Worm (Caenorhabditis elegans) whole organism, L4 larva: ENCODE data around the gene lin-31.

ENCODE experiments used
- F26F4.8 ChIP-seq: fragments of 200-800 bp; sonication (Bioruptor generic); conservative IDR thresholded peaks from 2 replicates; pipeline ENCODE4 v1.3.6; 2022; ENCODE audit warnings: missing genetic modification characterization, missing compliant biosample characterization
- F49E8.2 ChIP-seq: sonication (generic microtip); optimal IDR thresholded peaks from 2 replicates; lab custom pipeline; 2016; ENCODE audit warnings: missing compliant biosample characterization, mild to moderate bottlenecking, missing genetic modification characterization, borderline replicate concordance
- T26A8.4 ChIP-seq: fragments of 200-800 bp; sonication (Bioruptor generic); IDR thresholded peaks from 2 replicates; pipeline ENCODE4 v1.3.6; 2022; ENCODE audit warnings: missing genetic modification characterization, missing compliant biosample characterization
- Y5F2A.4 ChIP-seq: fragments of 200-800 bp; sonication (Bioruptor generic); optimal IDR thresholded peaks from 2 replicates; lab custom pipeline; 2018; ENCODE audit warnings: mild to moderate bottlenecking, missing genetic modification characterization, missing compliant biosample characterization
- Y75B8A.6 ChIP-seq: fragments of 200-800 bp; sonication (Bioruptor generic); IDR thresholded peaks from 2 replicates; pipeline ENCODE4 v1.3.6; 2022; ENCODE audit warnings: missing genetic modification reagents, missing genetic modification characterization, missing compliant biosample characterization
- ZK337.2 ChIP-seq: fragments of 200-800 bp; sonication (Bioruptor generic); IDR thresholded peaks from 2 replicates; pipeline ENCODE4 v1.3.6; 2022; ENCODE audit warnings: missing genetic modification reagents, missing genetic modification characterization, missing compliant biosample characterization
- ZK546.5 ChIP-seq, 2 experiments: sonication (generic microtip); optimal IDR thresholded peaks; 2 replicates each; lab custom pipeline; 2017; ENCODE audit warnings: missing biosample characterization in 2 of 2, missing genetic modification characterization in 2 of 2
- ceh-20 ChIP-seq: fragments of 200-800 bp; sonication (Bioruptor generic); IDR thresholded peaks from 2 replicates; pipeline ENCODE4 v1.3.6; 2022; ENCODE audit warnings: missing genetic modification reagents, missing genetic modification characterization, missing compliant biosample characterization
- ceh-28 ChIP-seq: fragments of 150-350 bp; optimal IDR thresholded peaks from 2 replicates; lab custom pipeline; 2014; ENCODE audit warnings: missing biosample characterization, missing genetic modification reagents, missing genetic modification characterization
- ceh-62 ChIP-seq: sonication (generic microtip); optimal IDR thresholded peaks from 2 replicates; lab custom pipeline; 2017; ENCODE audit warnings: missing biosample characterization, missing genetic modification characterization
- ceh-82 ChIP-seq: sonication (generic microtip); optimal IDR thresholded peaks from 2 replicates; lab custom pipeline; 2017; ENCODE audit warnings: missing biosample characterization, missing genetic modification characterization
- daf-16 ChIP-seq, 3 experiments: sonication (generic microtip); optimal IDR thresholded peaks; 2 replicates each; lab custom pipeline; 2016 to 2017; ENCODE audit warnings: missing genetic modification characterization in 3 of 3, missing genetic modification reagents in 3 of 3, mild to moderate bottlenecking in 2 of 3, missing compliant biosample characterization in 2 of 3, missing biosample characterization in 1 of 3, moderate library complexity in 1 of 3
- daf-19 ChIP-seq: fragments of 200-800 bp; sonication (Bioruptor generic); conservative IDR thresholded peaks from 2 replicates; pipeline ENCODE4 v1.3.6; 2022; ENCODE audit warnings: missing genetic modification characterization, missing compliant biosample characterization
- daf-8 ChIP-seq: fragments of 200-800 bp; sonication (Bioruptor generic); IDR thresholded peaks from 2 replicates; pipeline ENCODE4 v1.3.6; 2022; ENCODE audit warnings: missing genetic modification characterization, missing compliant biosample characterization
- dmd-6 ChIP-seq: fragments of 200-800 bp; sonication (Bioruptor generic); IDR thresholded peaks from 2 replicates; pipeline ENCODE4 v1.3.6; 2022; ENCODE audit warnings: missing genetic modification reagents, missing genetic modification characterization, missing compliant biosample characterization
- dmd-8 ChIP-seq: fragments of 200-800 bp; sonication (Bioruptor generic); IDR thresholded peaks from 2 replicates; pipeline ENCODE4 v1.3.6; 2022; ENCODE audit warnings: missing genetic modification characterization, missing compliant biosample characterization
- duxl-1 ChIP-seq: sonication (generic microtip); optimal IDR thresholded peaks from 2 replicates; lab custom pipeline; 2016; ENCODE audit warnings: mild to moderate bottlenecking, missing genetic modification characterization, moderate library complexity, missing compliant biosample characterization; ENCODE audit not compliant: poor library complexity
- dve-1 ChIP-seq: sonication (generic microtip); optimal IDR thresholded peaks from 2 replicates; lab custom pipeline; 2017; ENCODE audit warnings: antibody characterized with exemption, mild to moderate bottlenecking, missing genetic modification characterization, missing compliant biosample characterization; ENCODE audit not compliant: insufficient read depth
- hlh-11 ChIP-seq: fragments of 200-800 bp; sonication (Bioruptor generic); optimal IDR thresholded peaks from 2 replicates; lab custom pipeline; 2018; ENCODE audit warnings: mild to moderate bottlenecking, missing genetic modification characterization, missing compliant biosample characterization
- hlh-30 ChIP-seq: sonication (generic microtip); optimal IDR thresholded peaks from 2 replicates; lab custom pipeline; 2017; ENCODE audit warnings: antibody characterized with exemption, mild to moderate bottlenecking, missing genetic modification characterization, missing compliant biosample characterization; ENCODE audit not compliant: insufficient read depth
- hmg-1.1 ChIP-seq: fragments of 200-800 bp; sonication (Bioruptor generic); IDR thresholded peaks from 2 replicates; pipeline ENCODE4 v1.3.6; 2022; ENCODE audit warnings: missing genetic modification reagents, missing genetic modification characterization, missing compliant biosample characterization
- jun-1 ChIP-seq: fragments of 150-350 bp; optimal IDR thresholded peaks from 2 replicates; lab custom pipeline; 2014; ENCODE audit warnings: missing biosample characterization, missing genetic modification reagents, missing genetic modification characterization
- lin-29 ChIP-seq: fragments of 200-800 bp; sonication (Bioruptor generic); IDR thresholded peaks from 2 replicates; pipeline ENCODE4 v1.3.6; 2022; ENCODE audit warnings: missing genetic modification reagents, missing genetic modification characterization, missing compliant biosample characterization
- lin-39 ChIP-seq: fragments of 150-350 bp; optimal IDR thresholded peaks from 2 replicates; lab custom pipeline; 2014; ENCODE audit warnings: missing biosample characterization, missing genetic modification reagents, missing genetic modification characterization
- lir-3 ChIP-seq: sonication (generic microtip); optimal IDR thresholded peaks from 2 replicates; lab custom pipeline; 2016; ENCODE audit warnings: mild to moderate bottlenecking, missing genetic modification characterization, missing compliant biosample characterization
- lsy-2 ChIP-seq, 2 experiments: fragments of 150-350 bp in 1 of 2; sonication (generic microtip) in 1 of 2; optimal IDR thresholded peaks; 2 replicates each; lab custom pipeline; 2014 to 2017; ENCODE audit warnings: missing biosample characterization in 2 of 2, missing genetic modification characterization in 2 of 2
- madf-5 ChIP-seq, 2 experiments: fragments of 200-800 bp; sonication (Bioruptor generic); IDR thresholded peaks; 2 replicates each; pipeline ENCODE4 v1.3.6; 2022; ENCODE audit warnings: missing compliant biosample characterization in 2 of 2, missing genetic modification characterization in 2 of 2
- madf-9 ChIP-seq: fragments of 200-800 bp; sonication (Bioruptor generic); conservative IDR thresholded peaks from 2 replicates; pipeline ENCODE4 v1.3.6; 2022; ENCODE audit warnings: missing genetic modification reagents, missing genetic modification characterization, missing compliant biosample characterization
- mep-1 ChIP-seq: fragments of 150-350 bp; sonication (generic microtip); optimal IDR thresholded peaks from 3 replicates; lab custom pipeline; 2014; ENCODE audit warnings: missing biosample characterization, missing genetic modification characterization
- mxl-2 ChIP-seq: fragments of 200-800 bp; sonication (Bioruptor generic); conservative IDR thresholded peaks from 2 replicates; pipeline ENCODE4 v1.3.6; 2022; ENCODE audit warnings: missing genetic modification reagents, missing genetic modification characterization, missing compliant biosample characterization
- mxl-3 ChIP-seq: fragments of 200-800 bp; sonication (Bioruptor generic); optimal IDR thresholded peaks from 2 replicates; lab custom pipeline; 2018; ENCODE audit warnings: mild to moderate bottlenecking, missing genetic modification characterization, missing compliant biosample characterization
- nhr-102 ChIP-seq: sonication (generic microtip); optimal IDR thresholded peaks from 2 replicates; lab custom pipeline; 2016; ENCODE audit warnings: mild to moderate bottlenecking, missing genetic modification characterization, moderate library complexity, missing compliant biosample characterization
- nhr-11 ChIP-seq: fragments of 150-350 bp; optimal IDR thresholded peaks from 2 replicates; lab custom pipeline; 2014; ENCODE audit warnings: missing biosample characterization, missing genetic modification characterization
- nhr-28 ChIP-seq: fragments of 150-350 bp; optimal IDR thresholded peaks from 2 replicates; lab custom pipeline; 2014; ENCODE audit warnings: missing biosample characterization, missing genetic modification characterization
- nhr-6 ChIP-seq: fragments of 150-350 bp; optimal IDR thresholded peaks from 2 replicates; lab custom pipeline; 2014; ENCODE audit warnings: missing biosample characterization, missing genetic modification characterization
- nhr-77 ChIP-seq: fragments of 150-350 bp; optimal IDR thresholded peaks from 2 replicates; lab custom pipeline; 2014; ENCODE audit warnings: missing biosample characterization, missing genetic modification characterization
- php-3 ChIP-seq: fragments of 200-800 bp; sonication (Bioruptor generic); IDR thresholded peaks from 2 replicates; pipeline ENCODE4 v1.3.6; 2022; ENCODE audit warnings: missing genetic modification reagents, missing genetic modification characterization, missing compliant biosample characterization
- pqm-1 ChIP-seq: sonication (generic microtip); optimal IDR thresholded peaks from 2 replicates; lab custom pipeline; 2017; ENCODE audit warnings: missing biosample characterization, missing genetic modification characterization
- rbr-2 ChIP-seq: sonication (generic microtip); optimal IDR thresholded peaks from 2 replicates; lab custom pipeline; 2016; ENCODE audit warnings: missing genotype, missing genetic modification characterization, missing compliant biosample characterization
- set-16 ChIP-seq: fragments of 200-800 bp; sonication (Bioruptor generic); IDR thresholded peaks from 2 replicates; pipeline ENCODE4 v1.3.6; 2022; ENCODE audit warnings: missing genetic modification reagents, missing genetic modification characterization, missing compliant biosample characterization
- skn-1 ChIP-seq: fragments of 150-350 bp; optimal IDR thresholded peaks from 2 replicates; lab custom pipeline; 2014; ENCODE audit warnings: missing biosample characterization, missing genetic modification characterization
- snpc-1.2 ChIP-seq: fragments of 200-800 bp; sonication (Bioruptor generic); IDR thresholded peaks from 2 replicates; pipeline ENCODE4 v1.3.6; 2022; ENCODE audit warnings: missing genetic modification reagents, missing genetic modification characterization, missing compliant biosample characterization
- tag-97 ChIP-seq: fragments of 200-800 bp; sonication (Bioruptor generic); IDR thresholded peaks from 2 replicates; pipeline ENCODE4 v1.3.6; 2022; ENCODE audit warnings: missing genetic modification characterization, missing compliant biosample characterization
- unc-62 ChIP-seq, 3 experiments: fragments of 150-350 bp in 1 of 3; sonication (generic microtip); optimal IDR thresholded peaks in 2 of 3; peaks in 1 of 3; 1 replicate in 1 of 3; 2 replicates in 2 of 3; lab custom pipeline; 2014 to 2017; ENCODE audit warnings: missing biosample characterization in 3 of 3, missing genetic modification characterization in 3 of 3, missing genetic modification reagents in 3 of 3, missing genotype in 1 of 3
- zfp-2 ChIP-seq: sonication (generic microtip); optimal IDR thresholded peaks from 2 replicates; lab custom pipeline; 2016; ENCODE audit warnings: mild to moderate bottlenecking, missing genetic modification characterization, missing compliant biosample characterization
- zfp-3 ChIP-seq: fragments of 200-800 bp; sonication (Bioruptor generic); conservative IDR thresholded peaks from 2 replicates; pipeline ENCODE4 v1.3.6; 2022; ENCODE audit warnings: missing genetic modification reagents, missing genetic modification characterization, missing compliant biosample characterization
- zip-2 ChIP-seq: fragments of 150-350 bp; optimal IDR thresholded peaks from 2 replicates; lab custom pipeline; 2014; ENCODE audit warnings: missing biosample characterization, missing genetic modification characterization

The lin-31 gene

ce11 chrII:3952368-3952767 is 30.0 kb upstream of the lin-31 start (continued):
- TF ChIP-seq nhr-102 (no peak), Y5F2A.4 (GFP tag; lab: Kevin White, UChicago) (no peak), dmd-8 (GFP tag; lab: Robert Waterston, UW) (no peak), tag-97 (no peak), lir-3 (tag; lab: Kevin White, UChicago) (no peak), zfp-3 (no peak), T26A8.4 (GFP tag; lab: Robert Waterston, UW) (no peak), ceh-28 (no peak), rbr-2 (tag; lab: Kevin White, UChicago) (no peak), mxl-2 (GFP tag; lab: Robert Waterston, UW) (no peak), daf-19 (GFP tag; lab: Robert Waterston, UW) (no peak), unc-62 (GFP tag; optimal IDR thresholded peaks at IDR 0.05 in 1 of 2; lab: Kevin White, UChicago) (peak in 1 of 2 experiments; percentile 60), unc-62 (tag; optimal IDR thresholded peaks at IDR 0.05; lab: Kevin White, UChicago) (no peak), lin-39 (tag; lab: Kevin White, UChicago) (no peak), Y75B8A.6 (GFP tag; lab: Robert Waterston, UW) (no peak)

- TF ChIP-seq lin-29 (no peak), mep-1 (tag; lab: Kevin White, UChicago) (peak; percentile 49), pqm-1 (peak; percentile 22), skn-1 (tag; lab: Kevin White, UChicago) (no peak), hlh-11 (peak; percentile 26), dmd-6 (GFP tag; lab: Robert Waterston, UW) (peak; percentile 28; the same call in 1 of the 2 replicates), daf-16 (GFP tag; optimal IDR thresholded peaks at IDR 0.05; lab: Kevin White, UChicago) (no peak), daf-16 (tag; optimal IDR thresholded peaks at IDR 0.05; lab: Kevin White, UChicago) (peak; percentile 89), nhr-28 (tag; lab: Kevin White, UChicago) (peak; percentile 45), set-16 (no peak), nhr-77 (tag; lab: Kevin White, UChicago) (no peak), php-3 (GFP tag; lab: Robert Waterston, UW) (peak; percentile 91), nhr-102 (no peak), snpc-1.2 (no peak), dve-1 (peak; percentile 77), ceh-20 (peak; percentile 66), lsy-2 (tag; optimal IDR thresholded peaks at IDR 0.05; lab: Kevin White, UChicago) (peak in 1 of 2 experiments; percentile 47)
Measured at ce11 chrII:3952967-3953366, 29.4 kb upstream of the lin-31 start.

- TF ChIP-seq ZK337.2: no peak
- peak; percentile 24 for TF ChIP-seq nhr-6 (tag; lab: Kevin White, UChicago)
- no peak for TF ChIP-seq ceh-62 (tag; lab: Kevin White, UChicago)
- no peak for TF ChIP-seq daf-8 (GFP tag; lab: Robert Waterston, UW)
- TF ChIP-seq hmg-1.1: no peak
- no peak for TF ChIP-seq ceh-82 (tag; lab: Kevin White, UChicago)
- no peak for TF ChIP-seq snpc-1.2
- TF ChIP-seq madf-5 (GFP tag; IDR thresholded peaks at IDR 0.05; lab: Robert Waterston, UW): no peak
- peak; percentile 87 for TF ChIP-seq nhr-28 (tag; lab: Kevin White, UChicago)
- TF ChIP-seq F26F4.8 (GFP tag; lab: Robert Waterston, UW): no peak
- no peak for TF ChIP-seq F49E8.2 (tag; lab: Kevin White, UChicago)
- TF ChIP-seq dve-1: peak; percentile 49
- no peak for TF ChIP-seq zip-2 (tag; lab: Kevin White, UChicago)
- no peak for TF ChIP-seq duxl-1 (tag; lab: Kevin White, UChicago)
- TF ChIP-seq pqm-1: peak; percentile 64
- no peak for TF ChIP-seq lin-29
- no peak for TF ChIP-seq zfp-2 (tag; lab: Kevin White, UChicago)
- no peak for TF ChIP-seq nhr-77 (tag; lab: Kevin White, UChicago)
- TF ChIP-seq zfp-3: no peak
- TF ChIP-seq jun-1 (tag; lab: Kevin White, UChicago): no peak
- TF ChIP-seq hlh-30 (tag; lab: Kevin White, UChicago): no peak
- no peak for TF ChIP-seq madf-9 (GFP tag; lab: Robert Waterston, UW)
- no peak for TF ChIP-seq Y75B8A.6 (GFP tag; lab: Robert Waterston, UW)
- no peak for TF ChIP-seq ZK546.5 (tag; optimal IDR thresholded peaks at IDR 0.05; lab: Kevin White, UChicago)
- TF ChIP-seq lir-3 (tag; lab: Kevin White, UChicago): no peak
- no peak for TF ChIP-seq mxl-3 (GFP tag; lab: Kevin White, UChicago)
- peak; percentile 51 for TF ChIP-seq hlh-11
- no peak for TF ChIP-seq nhr-11 (tag; lab: Kevin White, UChicago)
- no peak for TF ChIP-seq ceh-20
- TF ChIP-seq skn-1 (tag; lab: Kevin White, UChicago): no peak
Measured at ce11 chrII:3954018-3954417, 28.3 kb upstream of the lin-31 start.
